Worm (Caenorhabditis elegans): ENCODE measurements around the gene ZK792.4.

ce11 chrIV:11650344-11650743 is 31.5 kb downstream of the ZK792.4 start:
- TF ChIP-seq crh-2 (tag; optimal IDR thresholded peaks at IDR 0.05), result no peak
- TF ChIP-seq nhr-12 (tag; optimal IDR thresholded peaks at IDR 0.05), result no peak
- TF ChIP-seq ama-1 (optimal IDR thresholded peaks at IDR 0.05), result no peak
- TF ChIP-seq zag-1 (tag; optimal IDR thresholded peaks at IDR 0.05), result no peak
- TF ChIP-seq skn-1 (tag; optimal IDR thresholded peaks at IDR 0.05), result no peak
- no peak for TF ChIP-seq ZK546.5 (tag; optimal IDR thresholded peaks at IDR 0.05)
- TF ChIP-seq C34F6.9 (tag; optimal IDR thresholded peaks at IDR 0.05), result no peak
